Worm (Caenorhabditis elegans) whole organism, young adult: Measurements from ENCODE around the gene spig-1.

ENCODE experiments used
- D2030.7 ChIP-seq: fragments of 200-800 bp; sonication (Bioruptor generic); IDR thresholded peaks from 2 replicates; pipeline ENCODE4 v1.3.6; 2022; ENCODE audit warnings: missing genetic modification reagents, missing genetic modification characterization, missing compliant biosample characterization
- F22D6.2 ChIP-seq: sonication (generic microtip); optimal IDR thresholded peaks from 2 replicates; lab custom pipeline; 2016; ENCODE audit warnings: mild to moderate bottlenecking, missing genetic modification characterization, missing compliant biosample characterization
- F39B2.1 ChIP-seq: fragments of 200-800 bp; sonication (Bioruptor generic); IDR thresholded peaks from 2 replicates; pipeline ENCODE4 v1.3.6; 2022; ENCODE audit warnings: missing genetic modification reagents, missing genetic modification characterization, missing compliant biosample characterization
- K11D2.4 ChIP-seq: fragments of 200-800 bp; sonication (Bioruptor generic); IDR thresholded peaks from 2 replicates; pipeline ENCODE4 v1.3.6; 2022; ENCODE audit warnings: missing genetic modification reagents, missing genetic modification characterization, missing compliant biosample characterization
- aptf-2 ChIP-seq: fragments of 200-800 bp; sonication (Bioruptor generic); conservative IDR thresholded peaks from 2 replicates; pipeline ENCODE4 v1.3.6; 2022; ENCODE audit warnings: missing genetic modification reagents, missing genetic modification characterization, missing compliant biosample characterization
- aptf-3 ChIP-seq: fragments of 200-800 bp; sonication (Bioruptor generic); IDR thresholded peaks from 2 replicates; pipeline ENCODE4 v1.3.6; 2022; ENCODE audit warnings: missing genetic modification characterization, missing compliant biosample characterization
- attf-5 ChIP-seq: fragments of 200-800 bp; sonication (Bioruptor generic); optimal IDR thresholded peaks from 2 replicates; lab custom pipeline; 2018; ENCODE audit warnings: mild to moderate bottlenecking, missing genetic modification characterization, missing compliant biosample characterization
- chd-7 ChIP-seq: sonication (generic microtip); optimal IDR thresholded peaks from 2 replicates; lab custom pipeline; 2016; ENCODE audit warnings: mild to moderate bottlenecking, missing genetic modification characterization, moderate library complexity, missing compliant biosample characterization
- die-1 ChIP-seq: sonication (generic microtip); optimal IDR thresholded peaks from 2 replicates; lab custom pipeline; 2016; ENCODE audit warnings: missing genotype, mild to moderate bottlenecking, missing genetic modification characterization, missing compliant biosample characterization
- dox-1 ChIP-seq: fragments of 200-800 bp; sonication (Bioruptor generic); IDR thresholded peaks from 2 replicates; pipeline ENCODE4 v1.3.6; 2022; ENCODE audit warnings: missing genetic modification reagents, missing genetic modification characterization, missing compliant biosample characterization
- dpff-1 ChIP-seq: sonication (generic microtip); optimal IDR thresholded peaks from 2 replicates; lab custom pipeline; 2017; ENCODE audit warnings: mild to moderate bottlenecking, missing genetic modification characterization, missing compliant biosample characterization
- ekl-4 ChIP-seq: fragments of 200-800 bp; sonication (Bioruptor generic); IDR thresholded peaks from 2 replicates; pipeline ENCODE4 v1.3.6; 2022; ENCODE audit warnings: missing genetic modification reagents, missing genetic modification characterization, missing compliant biosample characterization
- hmg-1.2 ChIP-seq: fragments of 200-800 bp; sonication (Bioruptor generic); IDR thresholded peaks from 2 replicates; pipeline ENCODE4 v1.3.6; 2022; ENCODE audit warnings: missing genetic modification reagents, missing genetic modification characterization, missing compliant biosample characterization
- hrde-1 ChIP-seq: sonication (generic microtip); optimal IDR thresholded peaks from 2 replicates; lab custom pipeline; 2016; ENCODE audit warnings: missing genetic modification characterization, mild to moderate bottlenecking, missing compliant biosample characterization, moderate library complexity, missing genotype, missing genetic modification reagents, borderline replicate concordance
- lag-1 ChIP-seq: fragments of 200-800 bp; sonication (Bioruptor generic); IDR thresholded peaks from 2 replicates; pipeline ENCODE4 v1.3.6; 2022; ENCODE audit warnings: missing genetic modification reagents, missing genetic modification characterization, missing compliant biosample characterization
- let-526 ChIP-seq: fragments of 200-800 bp; sonication (Bioruptor generic); IDR thresholded peaks from 2 replicates; pipeline ENCODE4 v1.3.6; 2022; ENCODE audit warnings: missing genetic modification reagents, missing genetic modification characterization, missing compliant biosample characterization
- let-607 ChIP-seq, 2 experiments: fragments of 200-800 bp in 1 of 2; sonication (Bioruptor generic) in 1 of 2; sonication (generic microtip) in 1 of 2; optimal IDR thresholded peaks; 2 replicates each; lab custom pipeline; 2016 to 2018; ENCODE audit warnings: mild to moderate bottlenecking in 2 of 2, missing compliant biosample characterization in 2 of 2, missing genetic modification characterization in 2 of 2, moderate library complexity in 2 of 2, missing genotype in 1 of 2
- lin-26 ChIP-seq: fragments of 200-800 bp; sonication (Bioruptor generic); IDR thresholded peaks from 2 replicates; pipeline ENCODE4 v1.3.6; 2022; ENCODE audit warnings: missing genetic modification reagents, missing genetic modification characterization, missing compliant biosample characterization
- lin-35 ChIP-seq, 3 experiments: fragments of 150-350 bp in 2 of 3; sonication (generic microtip) in 1 of 3; optimal IDR thresholded peaks; 2 replicates each; lab custom pipeline; 2014 to 2018; ENCODE audit warnings: missing biosample characterization in 3 of 3, missing genetic modification characterization in 3 of 3, missing genetic modification reagents in 3 of 3
- lin-40 ChIP-seq: sonication (generic microtip); optimal IDR thresholded peaks from 2 replicates; lab custom pipeline; 2016; ENCODE audit warnings: missing genetic modification characterization, mild to moderate bottlenecking, missing compliant biosample characterization, missing genotype, missing genetic modification reagents
- madf-3 ChIP-seq: fragments of 200-800 bp; sonication (Bioruptor generic); IDR thresholded peaks from 2 replicates; pipeline ENCODE4 v1.3.6; 2022; ENCODE audit warnings: missing genetic modification reagents, missing genetic modification characterization, missing compliant biosample characterization
- madf-8 ChIP-seq: fragments of 200-800 bp; sonication (Bioruptor generic); conservative IDR thresholded peaks from 2 replicates; pipeline ENCODE4 v1.3.6; 2022; ENCODE audit warnings: missing genetic modification reagents, missing genetic modification characterization, missing compliant biosample characterization
- mes-4 ChIP-seq: sonication (generic microtip); optimal IDR thresholded peaks from 2 replicates; lab custom pipeline; 2016; ENCODE audit warnings: missing genotype, missing genetic modification characterization, missing compliant biosample characterization
- mxl-1 ChIP-seq: sonication (generic microtip); optimal IDR thresholded peaks from 2 replicates; lab custom pipeline; 2016; ENCODE audit warnings: missing genetic modification characterization, missing compliant biosample characterization
- nhr-120 ChIP-seq: fragments of 200-800 bp; sonication (Bioruptor generic); IDR thresholded peaks from 2 replicates; pipeline ENCODE4 v1.3.6; 2022; ENCODE audit warnings: missing genetic modification characterization, missing compliant biosample characterization
- nhr-179 ChIP-seq: sonication (generic microtip); optimal IDR thresholded peaks from 2 replicates; lab custom pipeline; 2016; ENCODE audit warnings: mild to moderate bottlenecking, missing genetic modification characterization, missing compliant biosample characterization
- nhr-27 ChIP-seq: fragments of 200-800 bp; sonication (Bioruptor generic); optimal IDR thresholded peaks from 2 replicates; lab custom pipeline; 2018; ENCODE audit warnings: mild to moderate bottlenecking, missing genetic modification characterization, moderate library complexity, missing compliant biosample characterization
- nhr-80 ChIP-seq: sonication (generic microtip); optimal IDR thresholded peaks from 2 replicates; lab custom pipeline; 2016; ENCODE audit warnings: missing genetic modification characterization, missing compliant biosample characterization
- nhr-90 ChIP-seq: sonication (generic microtip); optimal IDR thresholded peaks from 2 replicates; lab custom pipeline; 2016; ENCODE audit warnings: missing genotype, mild to moderate bottlenecking, missing genetic modification characterization, missing compliant biosample characterization
- rec-8 ChIP-seq, 2 experiments: sonication (generic microtip); optimal IDR thresholded peaks; 2 replicates each; lab custom pipeline; 2016; ENCODE audit warnings: mild to moderate bottlenecking in 2 of 2, missing genetic modification characterization in 2 of 2, missing genetic modification reagents in 2 of 2, missing genotype in 2 of 2, missing biosample characterization in 1 of 2, missing compliant biosample characterization in 1 of 2, moderate library complexity in 1 of 2
- snpc-4 ChIP-seq, 5 experiments: fragments of 150-350 bp in 1 of 5; sonication (generic microtip) in 4 of 5; optimal IDR thresholded peaks; 2 replicates each; lab custom pipeline; 2014 to 2018; ENCODE audit warnings: missing genetic modification characterization in 5 of 5, missing biosample characterization in 3 of 5, antibody characterized with exemption in 2 of 5, mild to moderate bottlenecking in 2 of 5, missing compliant biosample characterization in 2 of 5, missing genotype in 2 of 5, moderate library complexity in 2 of 5, missing genetic modification reagents in 1 of 5
- somi-1 ChIP-seq: fragments of 200-800 bp; sonication (Bioruptor generic); optimal IDR thresholded peaks from 2 replicates; lab custom pipeline; 2018; ENCODE audit warnings: mild to moderate bottlenecking, missing genetic modification characterization, missing compliant biosample characterization
- tbp1 ChIP-seq: fragments of 200-800 bp; sonication (Bioruptor generic); optimal IDR thresholded peaks from 2 replicates; lab custom pipeline; 2018; ENCODE audit warnings: mild to moderate bottlenecking, missing genetic modification characterization, missing compliant biosample characterization
- tbx-9 ChIP-seq: sonication (generic microtip); optimal IDR thresholded peaks from 2 replicates; lab custom pipeline; 2016; ENCODE audit warnings: borderline replicate concordance, missing genetic modification characterization, inconsistent platforms, missing compliant biosample characterization
- zfh-2 ChIP-seq: fragments of 200-800 bp; sonication (Bioruptor generic); conservative IDR thresholded peaks from 2 replicates; pipeline ENCODE4 v1.3.6; 2022; ENCODE audit warnings: missing genetic modification reagents, missing genetic modification characterization, missing compliant biosample characterization
- ztf-25 ChIP-seq: fragments of 200-800 bp; sonication (Bioruptor generic); IDR thresholded peaks from 2 replicates; pipeline ENCODE4 v1.3.6; 2022; ENCODE audit warnings: missing genetic modification reagents, missing genetic modification characterization, missing compliant biosample characterization
- ztf-3 ChIP-seq: fragments of 200-800 bp; sonication (Bioruptor generic); optimal IDR thresholded peaks from 2 replicates; lab custom pipeline; 2018; ENCODE audit warnings: mild to moderate bottlenecking, missing genetic modification characterization, missing compliant biosample characterization

spig-1 gene

ce11 chrV:7093720-7094401, 42.3 kb downstream of the spig-1 start, which contains the start of gene nhr-135 (continued):
- TF ChIP-seq tbp1 (GFP tag; lab: Kevin White, UChicago) (peak; percentile 39), aptf-2 (GFP tag; lab: Robert Waterston, UW) (no peak), zfh-2 (no peak), lin-26 (GFP tag; lab: Robert Waterston, UW) (0 out of 2 replicates have a peak, but pooled peaks have one; percentile 50), hrde-1 (tag; lab: Kevin White, UChicago) (no peak), nhr-179 (tag; lab: Kevin White, UChicago) (no peak), snpc-4 (GFP tag; optimal IDR thresholded peaks at IDR 0.05; lab: Kevin White, UChicago) (no peak), snpc-4 (tag; optimal IDR thresholded peaks at IDR 0.05; lab: Kevin White, UChicago) (peak in 1 of 4 experiments; percentile 35), nhr-120 (GFP tag; lab: Robert Waterston, UW) (no peak), let-607 (tag; optimal IDR thresholded peaks at IDR 0.05; lab: Kevin White, UChicago) (peak; percentile 18 to 32), D2030.7 (no peak), madf-8 (GFP tag; lab: Robert Waterston, UW) (no peak), somi-1 (GFP tag; lab: Kevin White, UChicago) (peak; percentile 37), ztf-25 (no peak), rec-8 (tag; optimal IDR thresholded peaks at IDR 0.05; lab: Kevin White, UChicago) (no peak), ztf-3 (GFP tag; lab: Kevin White, UChicago) (no peak), attf-5 (GFP tag; lab: Kevin White, UChicago) (peak; percentile 66), madf-3 (GFP tag; lab: Robert Waterston, UW) (no peak), ekl-4 (GFP tag; lab: Robert Waterston, UW) (no peak), mxl-1 (tag; lab: Kevin White, UChicago) (no peak), F39B2.1 (no peak), lin-35 (GFP tag; optimal IDR thresholded peaks at IDR 0.05; lab: Kevin White, UChicago) (no peak), nhr-90 (peak; percentile 17), let-526 (GFP tag; lab: Robert Waterston, UW) (no peak), F22D6.2 (tag; lab: Kevin White, UChicago) (peak; percentile 48), tbx-9 (tag; lab: Kevin White, UChicago) (no peak), die-1 (no peak), dpff-1 (tag; lab: Kevin White, UChicago) (no peak), K11D2.4 (GFP tag; lab: Robert Waterston, UW) (no peak), hmg-1.2 (GFP tag; lab: Robert Waterston, UW) (no peak; the same call in 1 of the 2 replicates), mes-4 (tag; lab: Kevin White, UChicago) (no peak), lin-40 (peak; percentile 73), nhr-27 (tag; lab: Kevin White, UChicago) (no peak), chd-7 (tag; lab: Kevin White, UChicago) (no peak), lag-1 (GFP tag; lab: Robert Waterston, UW) (no peak), dox-1 (peak; percentile 44)

ce11 chrV:7095254-7095990, 43.9 kb downstream of the spig-1 start:
- TF ChIP-seq nhr-80 (tag; lab: Kevin White, UChicago) (peak; percentile 40), aptf-3 (GFP tag; lab: Robert Waterston, UW) (no peak)
